Worm (Caenorhabditis elegans) whole organism, young adult: ENCODE data around the gene lro-1.

Source experiments
- B0019.2 ChIP-seq: fragments of 200-800 bp; sonication (Bioruptor generic); conservative IDR thresholded peaks from 2 replicates; pipeline ENCODE4 v1.3.6; 2022; ENCODE audit warnings: missing genetic modification reagents, missing genetic modification characterization, missing compliant biosample characterization
- D2030.7 ChIP-seq: fragments of 200-800 bp; sonication (Bioruptor generic); IDR thresholded peaks from 2 replicates; pipeline ENCODE4 v1.3.6; 2022; ENCODE audit warnings: missing genetic modification reagents, missing genetic modification characterization, missing compliant biosample characterization
- F10E7.11 ChIP-seq: sonication (generic microtip); optimal IDR thresholded peaks from 2 replicates; lab custom pipeline; 2017; ENCODE audit warnings: mild to moderate bottlenecking, missing genetic modification characterization, moderate library complexity, missing compliant biosample characterization
- F55B11.4 ChIP-seq: sonication (generic microtip); optimal IDR thresholded peaks from 2 replicates; lab custom pipeline; 2016; ENCODE audit warnings: missing compliant biosample characterization, missing genetic modification characterization, borderline replicate concordance; ENCODE audit not compliant: insufficient read depth
- F57A8.1 ChIP-seq: fragments of 200-800 bp; sonication (Bioruptor generic); optimal IDR thresholded peaks from 2 replicates; lab custom pipeline; 2018; ENCODE audit warnings: mild to moderate bottlenecking, missing genetic modification characterization, moderate library complexity, missing compliant biosample characterization
- K12H6.12 ChIP-seq: fragments of 200-800 bp; sonication (Bioruptor generic); optimal IDR thresholded peaks from 2 replicates; lab custom pipeline; 2018; ENCODE audit warnings: mild to moderate bottlenecking, missing genetic modification characterization, missing compliant biosample characterization
- T07F8.4 ChIP-seq: sonication (generic microtip); optimal IDR thresholded peaks from 2 replicates; lab custom pipeline; 2016; ENCODE audit warnings: mild to moderate bottlenecking, missing genetic modification characterization, moderate library complexity, missing compliant biosample characterization
- Y56A3A.18 ChIP-seq: fragments of 200-800 bp; sonication (Bioruptor generic); IDR thresholded peaks from 2 replicates; pipeline ENCODE4 v1.3.6; 2022; ENCODE audit warnings: missing genetic modification reagents, missing genetic modification characterization, missing compliant biosample characterization
- ZK185.1 ChIP-seq: sonication (generic microtip); optimal IDR thresholded peaks from 2 replicates; lab custom pipeline; 2016; ENCODE audit warnings: mild to moderate bottlenecking, missing genetic modification characterization, missing compliant biosample characterization; ENCODE audit not compliant: poor library complexity, severe bottlenecking
- atf-7 ChIP-seq: sonication (generic microtip); optimal IDR thresholded peaks from 2 replicates; lab custom pipeline; 2017; ENCODE audit warnings: mild to moderate bottlenecking, missing genetic modification characterization, missing compliant biosample characterization
- attf-5 ChIP-seq: fragments of 200-800 bp; sonication (Bioruptor generic); optimal IDR thresholded peaks from 2 replicates; lab custom pipeline; 2018; ENCODE audit warnings: mild to moderate bottlenecking, missing genetic modification characterization, missing compliant biosample characterization
- attf-6 ChIP-seq: fragments of 200-800 bp; sonication (Bioruptor generic); IDR thresholded peaks from 2 replicates; pipeline ENCODE4 v1.3.6; 2022; ENCODE audit warnings: missing genetic modification reagents, missing genetic modification characterization, missing compliant biosample characterization
- ccch-3 ChIP-seq: fragments of 200-800 bp; sonication (Bioruptor generic); optimal IDR thresholded peaks from 2 replicates; lab custom pipeline; 2018; ENCODE audit warnings: mild to moderate bottlenecking, missing genetic modification characterization, missing compliant biosample characterization
- ceh-27 ChIP-seq: fragments of 200-800 bp; sonication (Bioruptor generic); optimal IDR thresholded peaks from 2 replicates; lab custom pipeline; 2018; ENCODE audit warnings: mild to moderate bottlenecking, missing genetic modification characterization, moderate library complexity, missing compliant biosample characterization
- ceh-79 ChIP-seq: sonication (generic microtip); optimal IDR thresholded peaks from 2 replicates; lab custom pipeline; 2017; ENCODE audit warnings: mild to moderate bottlenecking, missing genetic modification characterization, missing compliant biosample characterization
- ceh-91 ChIP-seq: fragments of 200-800 bp; sonication (Bioruptor generic); IDR thresholded peaks from 2 replicates; pipeline ENCODE4 v1.3.6; 2022; ENCODE audit warnings: missing genetic modification reagents, missing genetic modification characterization, missing compliant biosample characterization
- chd-7 ChIP-seq: sonication (generic microtip); optimal IDR thresholded peaks from 2 replicates; lab custom pipeline; 2016; ENCODE audit warnings: mild to moderate bottlenecking, missing genetic modification characterization, moderate library complexity, missing compliant biosample characterization
- dox-1 ChIP-seq: fragments of 200-800 bp; sonication (Bioruptor generic); IDR thresholded peaks from 2 replicates; pipeline ENCODE4 v1.3.6; 2022; ENCODE audit warnings: missing genetic modification reagents, missing genetic modification characterization, missing compliant biosample characterization
- egl-44 ChIP-seq: fragments of 200-800 bp; sonication (Bioruptor generic); IDR thresholded peaks from 2 replicates; pipeline ENCODE4 v1.3.6; 2022; ENCODE audit warnings: missing genetic modification reagents, missing genetic modification characterization, missing compliant biosample characterization
- egrh-3 ChIP-seq: fragments of 200-800 bp; sonication (Bioruptor generic); IDR thresholded peaks from 2 replicates; pipeline ENCODE4 v1.3.6; 2022; ENCODE audit warnings: missing genetic modification reagents, missing genetic modification characterization, missing compliant biosample characterization
- gei-17 ChIP-seq: fragments of 200-800 bp; sonication (Bioruptor generic); optimal IDR thresholded peaks from 2 replicates; lab custom pipeline; 2018; ENCODE audit warnings: mild to moderate bottlenecking, missing genetic modification characterization, missing compliant biosample characterization
- him-1 ChIP-seq: sonication (generic microtip); optimal IDR thresholded peaks from 2 replicates; lab custom pipeline; 2016; ENCODE audit warnings: missing genotype, missing genetic modification reagents, missing genetic modification characterization, missing compliant biosample characterization
- hmg-20 ChIP-seq: fragments of 200-800 bp; sonication (Bioruptor generic); IDR thresholded peaks from 2 replicates; pipeline ENCODE4 v1.3.6; 2022; ENCODE audit warnings: missing genetic modification reagents, missing genetic modification characterization, missing compliant biosample characterization
- hsf-1 ChIP-seq: fragments of 200-800 bp; sonication (Bioruptor generic); IDR thresholded peaks from 2 replicates; pipeline ENCODE4 v1.3.6; 2022; ENCODE audit warnings: missing genetic modification reagents, missing genetic modification characterization, missing compliant biosample characterization
- lin-35 ChIP-seq, 3 experiments: fragments of 150-350 bp in 2 of 3; sonication (generic microtip) in 1 of 3; optimal IDR thresholded peaks; 2 replicates each; lab custom pipeline; 2014 to 2018; ENCODE audit warnings: missing biosample characterization in 3 of 3, missing genetic modification characterization in 3 of 3, missing genetic modification reagents in 3 of 3
- lin-54 ChIP-seq: fragments of 200-800 bp; sonication (Bioruptor generic); optimal IDR thresholded peaks from 2 replicates; lab custom pipeline; 2018; ENCODE audit warnings: mild to moderate bottlenecking, missing genetic modification characterization, missing compliant biosample characterization
- lsy-27 ChIP-seq: sonication (generic microtip); optimal IDR thresholded peaks from 2 replicates; lab custom pipeline; 2017; ENCODE audit warnings: missing genetic modification characterization, mild to moderate bottlenecking, missing compliant biosample characterization, antibody characterized with exemption, missing genotype, borderline replicate concordance; ENCODE audit not compliant: insufficient read depth
- madf-3 ChIP-seq: fragments of 200-800 bp; sonication (Bioruptor generic); IDR thresholded peaks from 2 replicates; pipeline ENCODE4 v1.3.6; 2022; ENCODE audit warnings: missing genetic modification reagents, missing genetic modification characterization, missing compliant biosample characterization
- madf-6 ChIP-seq: fragments of 200-800 bp; sonication (Bioruptor generic); IDR thresholded peaks from 2 replicates; pipeline ENCODE4 v1.3.6; 2022; ENCODE audit warnings: missing genetic modification reagents, missing genetic modification characterization, missing compliant biosample characterization
- mcd-1 ChIP-seq: fragments of 200-800 bp; sonication (Bioruptor generic); IDR thresholded peaks from 2 replicates; pipeline ENCODE4 v1.3.6; 2022; ENCODE audit warnings: missing genetic modification reagents, missing genetic modification characterization, missing compliant biosample characterization
- mxl-1 ChIP-seq: sonication (generic microtip); optimal IDR thresholded peaks from 2 replicates; lab custom pipeline; 2016; ENCODE audit warnings: missing genetic modification characterization, missing compliant biosample characterization
- nfya-1 ChIP-seq: sonication (generic microtip); optimal IDR thresholded peaks from 2 replicates; lab custom pipeline; 2017; ENCODE audit warnings: antibody characterized with exemption, missing compliant biosample characterization, missing genetic modification characterization, borderline replicate concordance; ENCODE audit not compliant: insufficient read depth
- nhr-120 ChIP-seq: fragments of 200-800 bp; sonication (Bioruptor generic); IDR thresholded peaks from 2 replicates; pipeline ENCODE4 v1.3.6; 2022; ENCODE audit warnings: missing genetic modification characterization, missing compliant biosample characterization
- nhr-179 ChIP-seq: sonication (generic microtip); optimal IDR thresholded peaks from 2 replicates; lab custom pipeline; 2016; ENCODE audit warnings: mild to moderate bottlenecking, missing genetic modification characterization, missing compliant biosample characterization
- pbrm-1 ChIP-seq: fragments of 200-800 bp; sonication (Bioruptor generic); IDR thresholded peaks from 2 replicates; pipeline ENCODE4 v1.3.6; 2022; ENCODE audit warnings: missing genetic modification reagents, missing genetic modification characterization, missing compliant biosample characterization
- sdz-38 ChIP-seq: sonication (generic microtip); optimal IDR thresholded peaks from 2 replicates; lab custom pipeline; 2016; ENCODE audit warnings: missing genotype, missing genetic modification characterization, missing compliant biosample characterization
- snpc-1.1 ChIP-seq: sonication (generic microtip); optimal IDR thresholded peaks from 2 replicates; lab custom pipeline; 2017; ENCODE audit warnings: missing genetic modification characterization, mild to moderate bottlenecking, missing compliant biosample characterization, antibody characterized with exemption, moderate library complexity, missing genotype, missing genetic modification reagents; ENCODE audit not compliant: insufficient read depth
- snpc-4 ChIP-seq, 5 experiments: fragments of 150-350 bp in 1 of 5; sonication (generic microtip) in 4 of 5; optimal IDR thresholded peaks; 2 replicates each; lab custom pipeline; 2014 to 2018; ENCODE audit warnings: missing genetic modification characterization in 5 of 5, missing biosample characterization in 3 of 5, antibody characterized with exemption in 2 of 5, mild to moderate bottlenecking in 2 of 5, missing compliant biosample characterization in 2 of 5, missing genotype in 2 of 5, moderate library complexity in 2 of 5, missing genetic modification reagents in 1 of 5
- tbx-9 ChIP-seq: sonication (generic microtip); optimal IDR thresholded peaks from 2 replicates; lab custom pipeline; 2016; ENCODE audit warnings: borderline replicate concordance, missing genetic modification characterization, inconsistent platforms, missing compliant biosample characterization
- zfh-2 ChIP-seq: fragments of 200-800 bp; sonication (Bioruptor generic); conservative IDR thresholded peaks from 2 replicates; pipeline ENCODE4 v1.3.6; 2022; ENCODE audit warnings: missing genetic modification reagents, missing genetic modification characterization, missing compliant biosample characterization
- ztf-26 ChIP-seq: sonication (generic microtip); optimal IDR thresholded peaks from 2 replicates; lab custom pipeline; 2017; ENCODE audit warnings: missing genetic modification characterization, missing compliant biosample characterization
- ztf-28 ChIP-seq: fragments of 200-800 bp; sonication (Bioruptor generic); IDR thresholded peaks from 2 replicates; pipeline ENCODE4 v1.3.6; 2022; ENCODE audit warnings: missing genetic modification reagents, missing genetic modification characterization, missing compliant biosample characterization

lro-1 gene

ce11 chrX:6289038-6289437 is 17.1 kb downstream of the lro-1 start:
- TF ChIP-seq sdz-38 (tag; lab: Kevin White, UChicago): no peak
- no peak for TF ChIP-seq T07F8.4 (tag; lab: Kevin White, UChicago)
- no peak for TF ChIP-seq K12H6.12
- TF ChIP-seq mxl-1 (tag; lab: Kevin White, UChicago): no peak

ce11 chrX:6291632-6292031 is 19.7 kb downstream of the lro-1 start, which contains the start of gene lev-9:
TSS of gene lev-9 (minus strand) at chrX:6291732.
- TF ChIP-seq sdz-38 (tag; lab: Kevin White, UChicago): no peak
- TF ChIP-seq atf-7 (tag; lab: Kevin White, UChicago): no peak
- TF ChIP-seq, all 124 proteins: peak for 0

- TF ChIP-seq attf-5 (GFP tag; lab: Kevin White, UChicago): peak; percentile 74
- peak; percentile 65; the same call in 1 of the 2 replicates for TF ChIP-seq hsf-1
- peak; percentile 79 for TF ChIP-seq ZK185.1 (tag; lab: Kevin White, UChicago)
- TF ChIP-seq dox-1 (GFP tag; lab: Robert Waterston, UW): peak; percentile 93
- TF ChIP-seq Y56A3A.18 (GFP tag; lab: Robert Waterston, UW): peak; percentile 94
- peak; percentile 75 for TF ChIP-seq ceh-79
- peak; percentile 91 for TF ChIP-seq chd-7 (tag; lab: Kevin White, UChicago)
- TF ChIP-seq lin-35 (GFP tag; optimal IDR thresholded peaks at IDR 0.05; lab: Kevin White, UChicago): peak in 1 of 3 experiments; percentile 60
- peak; percentile 77 for TF ChIP-seq ztf-26 (tag; lab: Kevin White, UChicago)
- TF ChIP-seq egrh-3: peak; percentile 55
- TF ChIP-seq mxl-1 (tag; lab: Kevin White, UChicago): peak; percentile 89
- TF ChIP-seq madf-3 (GFP tag; lab: Robert Waterston, UW): peak; percentile 86; the same call in 1 of the 2 replicates
- peak; percentile 72 for TF ChIP-seq snpc-1.1
- TF ChIP-seq F10E7.11: peak; percentile 76
- peak; percentile 96 for TF ChIP-seq him-1 (tag; lab: Kevin White, UChicago)
- no peak for TF ChIP-seq lsy-27
- TF ChIP-seq lin-54 (GFP tag; lab: Kevin White, UChicago): peak; percentile 72
- TF ChIP-seq tbx-9: no peak
- peak; percentile 87 for TF ChIP-seq zfh-2 (GFP tag; lab: Robert Waterston, UW)
- TF ChIP-seq attf-6 (GFP tag; lab: Robert Waterston, UW): peak; percentile 53; the same call in 1 of the 2 replicates
- peak; percentile 81 for TF ChIP-seq ceh-27 (GFP tag; lab: Kevin White, UChicago)
- no peak for TF ChIP-seq ceh-91 (GFP tag; lab: Robert Waterston, UW)
- no peak for TF ChIP-seq F55B11.4 (tag; lab: Kevin White, UChicago)
- TF ChIP-seq madf-6 (GFP tag; lab: Robert Waterston, UW): peak; percentile 71
- peak; percentile 72 for TF ChIP-seq mcd-1 (GFP tag; lab: Robert Waterston, UW)
- TF ChIP-seq pbrm-1 (GFP tag; lab: Robert Waterston, UW): peak; percentile 89
- peak; percentile 83 for TF ChIP-seq D2030.7 (GFP tag; lab: Robert Waterston, UW)
- peak; percentile 66 for TF ChIP-seq ccch-3 (GFP tag; lab: Kevin White, UChicago)
- TF ChIP-seq egl-44 (GFP tag; lab: Robert Waterston, UW): peak; percentile 93
- TF ChIP-seq snpc-4 (GFP tag; optimal IDR thresholded peaks at IDR 0.05; lab: Kevin White, UChicago): peak; percentile 84
- TF ChIP-seq snpc-4 (tag; optimal IDR thresholded peaks at IDR 0.05; lab: Kevin White, UChicago): peak in 3 of 4 experiments; percentile 58 to 80 (median 69)
- peak; percentile 84; the same call in 1 of the 2 replicates for TF ChIP-seq nhr-120 (GFP tag; lab: Robert Waterston, UW)
- TF ChIP-seq ztf-28 (GFP tag; lab: Robert Waterston, UW): peak; percentile 74; the same call in 1 of the 2 replicates
- TF ChIP-seq nfya-1 (tag; lab: Kevin White, UChicago): no peak
- peak; percentile 88 for TF ChIP-seq F57A8.1 (GFP tag; lab: Kevin White, UChicago)
- TF ChIP-seq hmg-20 (GFP tag; lab: Robert Waterston, UW): peak; percentile 88
- TF ChIP-seq B0019.2 (GFP tag; lab: Robert Waterston, UW): 0 out of 2 replicates have a peak, but pooled peaks have one; percentile 30
- peak; percentile 65 for TF ChIP-seq nhr-179
- peak; percentile 79 for TF ChIP-seq gei-17 (GFP tag; lab: Kevin White, UChicago)
Observed at ce11 chrX:6292143-6292542, 20.3 kb downstream of the lro-1 start.
